Fruit fly (Drosophila melanogaster): ENCODE results near the gene chm.

dm6 chr2L:7433957-7434736 lies 21.9 kb downstream of the chm start:
- peak; percentile 14 for TF ChIP-seq CG6765 (GFP tag; optimal IDR thresholded peaks at IDR 0.05)
- no peak for TF ChIP-seq ind (GFP tag; optimal IDR thresholded peaks at IDR 0.05)
- no peak for TF ChIP-seq tna (GFP tag; IDR thresholded peaks at IDR 0.05; ENCODE audit: partially characterized antibody)
- no peak for TF ChIP-seq CG14710 (tag; optimal IDR thresholded peaks at IDR 0.05)
- TF ChIP-seq CG31388 (GFP tag; optimal IDR thresholded peaks at IDR 0.05), result no peak
- no peak for TF ChIP-seq CG6254 (GFP tag; optimal IDR thresholded peaks at IDR 0.05)
- no peak for TF ChIP-seq cato (GFP tag; optimal IDR thresholded peaks at IDR 0.05; ENCODE audit: borderline replicate concordance)
- TF ChIP-seq chif (GFP tag; optimal IDR thresholded peaks at IDR 0.05), result no peak
- TF ChIP-seq NFAT (GFP tag; IDR thresholded peaks at IDR 0.05), result peak; percentile 62; the same call in 1 of the 2 replicates
- peak; percentile 73 for TF ChIP-seq CG9215 (GFP tag; IDR thresholded peaks at IDR 0.05)

Data from whole organism, embryonic.